Worm (Caenorhabditis elegans) whole organism, early embryonic: ENCODE results near the gene Y54G2A.52.

ENCODE experiments used
- ama-1 ChIP-seq: fragments of 150-350 bp; optimal IDR thresholded peaks from 2 replicates; lab custom pipeline; 2014
- tbx-37 ChIP-seq: fragments of 200-800 bp; sonication (Bioruptor generic); conservative IDR thresholded peaks from 2 replicates; pipeline ENCODE4 v1.3.6; 2022; ENCODE audit warnings: missing genetic modification reagents, missing genetic modification characterization, missing compliant biosample characterization

DNA sequence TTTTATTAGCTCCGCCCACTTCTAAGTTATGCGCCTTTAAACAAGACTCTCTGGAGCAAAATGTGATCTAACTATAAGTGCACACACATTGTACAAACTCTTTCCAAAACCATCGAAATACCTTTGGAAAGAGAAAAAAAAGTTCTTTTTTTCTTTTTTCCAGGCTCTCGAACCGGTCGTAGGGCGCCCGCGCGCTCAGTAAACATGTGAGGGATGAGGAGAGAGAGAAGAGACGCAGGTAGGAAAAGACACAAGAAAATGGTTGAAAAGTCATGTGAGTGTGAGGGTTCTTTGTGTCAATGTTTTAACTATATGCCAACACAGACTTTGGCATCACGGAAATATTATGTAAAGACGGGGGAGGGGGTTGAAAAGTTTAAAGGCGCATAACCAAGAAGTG, 24.0 kb downstream of the Y54G2A.52 start:
- no peak for TF ChIP-seq ama-1 (lab: Kevin White, UChicago)
- no peak for TF ChIP-seq tbx-37 (GFP tag; lab: Robert Waterston, UW)
